Worm (Caenorhabditis elegans) whole organism, late embryonic: Measurements from ENCODE around the gene spe-19.

ENCODE experiments used
- F13H6.1 ChIP-seq: sonication (generic microtip); optimal IDR thresholded peaks from 2 replicates; lab custom pipeline; 2016; ENCODE audit warnings: missing genetic modification characterization, missing compliant biosample characterization
- ceh-31 ChIP-seq: sonication (generic microtip); optimal IDR thresholded peaks from 2 replicates; lab custom pipeline; 2016; ENCODE audit warnings: missing genetic modification characterization, missing compliant biosample characterization
- hlh-30 ChIP-seq: sonication (generic microtip); optimal IDR thresholded peaks from 2 replicates; lab custom pipeline; 2017; ENCODE audit warnings: antibody characterized with exemption, missing genetic modification characterization, missing compliant biosample characterization; ENCODE audit not compliant: insufficient read depth
- nfya-1 ChIP-seq: sonication (generic microtip); optimal IDR thresholded peaks from 2 replicates; lab custom pipeline; 2017; ENCODE audit warnings: missing genetic modification characterization, mild to moderate bottlenecking, missing compliant biosample characterization, antibody characterized with exemption, moderate library complexity
- nhr-11 ChIP-seq: fragments of 150-350 bp; optimal IDR thresholded peaks from 2 replicates; lab custom pipeline; 2014; ENCODE audit warnings: missing biosample characterization, missing genetic modification characterization
- npax-4 ChIP-seq: sonication (generic microtip); optimal IDR thresholded peaks from 2 replicates; lab custom pipeline; 2016; ENCODE audit warnings: missing genetic modification characterization, missing compliant biosample characterization
- pha-4 ChIP-seq: fragments of 150-350 bp; optimal IDR thresholded peaks from 2 replicates; lab custom pipeline; 2018; ENCODE audit warnings: missing biosample characterization, missing genetic modification reagents, missing genetic modification characterization

DNA sequence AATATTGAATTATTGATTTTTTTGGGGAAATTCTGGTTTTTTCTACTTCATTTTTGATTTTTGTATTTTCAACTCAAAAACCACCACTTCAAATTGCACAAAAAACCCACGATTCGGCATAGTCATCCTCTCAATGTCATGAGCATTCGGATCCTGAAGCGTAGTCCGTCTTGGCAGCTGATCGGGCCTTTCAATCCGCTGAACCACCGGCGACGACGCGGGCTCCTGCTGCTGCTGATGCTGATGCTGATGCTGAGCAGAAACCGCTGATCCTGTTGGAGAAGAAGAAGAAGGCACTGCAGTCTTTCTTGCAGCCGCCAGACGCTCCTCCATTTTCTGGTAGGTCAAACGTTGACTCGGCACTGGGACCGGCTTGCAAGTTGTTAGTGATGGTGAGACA lies 48.1 kb downstream of the spe-19 start:
- TF ChIP-seq npax-4 (tag; lab: Kevin White, UChicago) (no peak), nhr-11 (tag; lab: Kevin White, UChicago) (no peak), pha-4 (tag; lab: Kevin White, UChicago) (no peak), hlh-30 (tag; lab: Kevin White, UChicago) (no peak), F13H6.1 (no peak), nfya-1 (tag; lab: Kevin White, UChicago) (no peak), ceh-31 (no peak)
